Worm (Caenorhabditis elegans): ENCODE data around the gene ZK697.14.

DNA sequence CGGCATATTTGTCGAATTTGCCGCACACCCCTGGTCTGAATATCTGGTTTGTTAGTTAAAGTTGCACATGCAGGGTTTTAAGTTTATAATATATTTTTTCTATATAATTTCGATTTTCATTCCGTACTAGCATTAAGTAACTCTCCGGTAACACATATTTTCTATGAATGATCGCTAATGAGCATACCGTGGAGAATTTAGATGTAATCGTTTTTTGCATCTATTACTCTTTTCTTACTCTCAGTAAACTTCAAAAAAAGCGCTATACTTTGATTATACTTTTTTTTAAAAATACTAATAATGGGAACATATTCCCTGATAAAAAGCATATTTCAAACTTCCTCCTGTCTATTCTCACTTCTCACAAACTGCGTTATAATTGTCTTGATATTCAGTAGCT lies 20.9 kb downstream of the ZK697.14 start, which contains the start of gene str-160:
- TF ChIP-seq cog-1 (tag; optimal IDR thresholded peaks at IDR 0.05) (no peak), T22C8.4 (GFP tag; IDR thresholded peaks at IDR 0.05) (no peak), ztf-29 (GFP tag; IDR thresholded peaks at IDR 0.05) (no peak), med-1 (GFP tag; optimal IDR thresholded peaks at IDR 0.05; ENCODE audit: insufficient read depth) (no peak), tab-1 (GFP tag; IDR thresholded peaks at IDR 0.05) (no peak), klf-2 (GFP tag; conservative IDR thresholded peaks at IDR 0.05) (no peak)

Measured in whole organism, midembryonic.